Worm (Caenorhabditis elegans) whole organism, young adult: ENCODE data around the gene D1054.5.

Source experiments
- B0019.2 ChIP-seq: fragments of 200-800 bp; sonication (Bioruptor generic); conservative IDR thresholded peaks from 2 replicates; pipeline ENCODE4 v1.3.6; 2022; ENCODE audit warnings: missing genetic modification reagents, missing genetic modification characterization, missing compliant biosample characterization
- T26A5.8 ChIP-seq: sonication (generic microtip); optimal IDR thresholded peaks from 2 replicates; lab custom pipeline; 2016; ENCODE audit warnings: missing genetic modification characterization, missing compliant biosample characterization
- Y56A3A.18 ChIP-seq: fragments of 200-800 bp; sonication (Bioruptor generic); IDR thresholded peaks from 2 replicates; pipeline ENCODE4 v1.3.6; 2022; ENCODE audit warnings: missing genetic modification reagents, missing genetic modification characterization, missing compliant biosample characterization
- egl-44 ChIP-seq: fragments of 200-800 bp; sonication (Bioruptor generic); IDR thresholded peaks from 2 replicates; pipeline ENCODE4 v1.3.6; 2022; ENCODE audit warnings: missing genetic modification reagents, missing genetic modification characterization, missing compliant biosample characterization
- egrh-3 ChIP-seq: fragments of 200-800 bp; sonication (Bioruptor generic); IDR thresholded peaks from 2 replicates; pipeline ENCODE4 v1.3.6; 2022; ENCODE audit warnings: missing genetic modification reagents, missing genetic modification characterization, missing compliant biosample characterization
- gei-17 ChIP-seq: fragments of 200-800 bp; sonication (Bioruptor generic); optimal IDR thresholded peaks from 2 replicates; lab custom pipeline; 2018; ENCODE audit warnings: mild to moderate bottlenecking, missing genetic modification characterization, missing compliant biosample characterization
- hrde-1 ChIP-seq: sonication (generic microtip); optimal IDR thresholded peaks from 2 replicates; lab custom pipeline; 2016; ENCODE audit warnings: missing genetic modification characterization, mild to moderate bottlenecking, missing compliant biosample characterization, moderate library complexity, missing genotype, missing genetic modification reagents, borderline replicate concordance
- let-607 ChIP-seq, 2 experiments: fragments of 200-800 bp in 1 of 2; sonication (Bioruptor generic) in 1 of 2; sonication (generic microtip) in 1 of 2; optimal IDR thresholded peaks; 2 replicates each; lab custom pipeline; 2016 to 2018; ENCODE audit warnings: mild to moderate bottlenecking in 2 of 2, missing compliant biosample characterization in 2 of 2, missing genetic modification characterization in 2 of 2, moderate library complexity in 2 of 2, missing genotype in 1 of 2
- mel-28 ChIP-seq: sonication (generic microtip); optimal IDR thresholded peaks from 2 replicates; lab custom pipeline; 2016; ENCODE audit warnings: borderline replicate concordance, mild to moderate bottlenecking, missing genetic modification characterization, missing compliant biosample characterization
- nhr-120 ChIP-seq: fragments of 200-800 bp; sonication (Bioruptor generic); IDR thresholded peaks from 2 replicates; pipeline ENCODE4 v1.3.6; 2022; ENCODE audit warnings: missing genetic modification characterization, missing compliant biosample characterization
- nhr-27 ChIP-seq: fragments of 200-800 bp; sonication (Bioruptor generic); optimal IDR thresholded peaks from 2 replicates; lab custom pipeline; 2018; ENCODE audit warnings: mild to moderate bottlenecking, missing genetic modification characterization, moderate library complexity, missing compliant biosample characterization
- nhr-80 ChIP-seq: sonication (generic microtip); optimal IDR thresholded peaks from 2 replicates; lab custom pipeline; 2016; ENCODE audit warnings: missing genetic modification characterization, missing compliant biosample characterization
- unc-62 ChIP-seq: fragments of 150-350 bp; optimal IDR thresholded peaks from 2 replicates; lab custom pipeline; 2014; ENCODE audit warnings: missing biosample characterization, missing genetic modification reagents, missing genetic modification characterization

DNA sequence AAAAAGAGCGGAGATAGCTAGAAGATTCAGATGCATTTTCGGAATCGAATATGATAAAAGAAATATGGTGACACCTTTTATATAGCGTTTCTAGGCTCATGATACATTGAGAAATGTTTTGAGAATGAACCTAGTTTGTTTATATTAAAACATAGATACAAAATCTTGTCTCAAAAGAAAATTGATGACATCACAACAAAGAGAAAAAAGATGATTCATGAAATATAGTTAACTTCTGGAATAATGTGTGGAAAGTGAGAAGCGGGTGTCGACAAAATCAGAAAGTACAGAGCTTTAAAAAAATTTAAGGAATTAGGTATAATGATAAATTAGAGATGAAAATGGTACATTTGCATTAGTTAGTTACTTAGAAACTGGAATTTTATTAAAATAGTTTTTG is 16.4 kb upstream of the D1054.5 start, which contains the start of gene D1054.10:
- TF ChIP-seq unc-62 (GFP tag; lab: Kevin White, UChicago), result no peak
- no peak for TF ChIP-seq B0019.2 (GFP tag; lab: Robert Waterston, UW)
- no peak for TF ChIP-seq T26A5.8
- no peak for TF ChIP-seq gei-17
- TF ChIP-seq hrde-1 (tag; lab: Kevin White, UChicago), result no peak
- no peak for TF ChIP-seq nhr-27
- TF ChIP-seq let-607 (tag; optimal IDR thresholded peaks at IDR 0.05; lab: Kevin White, UChicago), result no peak
- TF ChIP-seq nhr-80 (tag; lab: Kevin White, UChicago), result no peak
- TF ChIP-seq Y56A3A.18, result no peak
- TF ChIP-seq nhr-120 (GFP tag; lab: Robert Waterston, UW), result no peak
- no peak for TF ChIP-seq egl-44 (GFP tag; lab: Robert Waterston, UW)
- no peak for TF ChIP-seq egrh-3 (GFP tag; lab: Robert Waterston, UW)
- TF ChIP-seq mel-28 (tag; lab: Kevin White, UChicago), result no peak
